Worm (Caenorhabditis elegans) whole organism, L4/young adult: ENCODE measurements around the gene str-236.

ENCODE experiments used
- W03F9.2 ChIP-seq: fragments of 150-350 bp; optimal IDR thresholded peaks from 2 replicates; lab custom pipeline; 2014; ENCODE audit warnings: missing biosample characterization, missing genetic modification characterization
- dao-5 ChIP-seq: sonication (generic microtip); optimal IDR thresholded peaks from 2 replicates; lab custom pipeline; 2016; ENCODE audit warnings: missing genotype, missing genetic modification characterization, moderate library complexity, missing compliant biosample characterization
- him-1 ChIP-seq: sonication (generic microtip); optimal IDR thresholded peaks from 2 replicates; lab custom pipeline; 2016; ENCODE audit warnings: missing genotype, missing genetic modification reagents, missing genetic modification characterization, missing compliant biosample characterization

str-236 gene

DNA sequence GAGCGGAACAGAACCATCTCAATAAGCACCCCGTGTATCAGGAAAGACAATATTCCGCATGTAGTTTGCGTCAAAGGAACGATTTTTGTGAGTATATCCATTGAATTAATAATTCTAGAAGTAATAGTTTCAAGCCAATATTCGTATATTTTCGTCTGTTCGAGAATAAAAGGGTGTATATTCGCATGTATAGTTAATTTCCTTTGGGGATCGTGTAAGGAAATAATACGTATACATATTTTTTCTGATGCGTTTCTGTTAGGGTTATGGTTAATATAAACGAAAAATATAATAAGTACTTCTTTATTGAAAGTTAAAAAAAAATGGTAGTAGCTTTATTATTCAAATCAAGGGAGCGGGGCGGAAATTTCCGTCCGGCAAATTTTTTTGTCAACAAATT lies at the start of gene str-236:
Gene str-236, minus strand, starts transcription at position 101 of the 400 bp plus-strand sequence.
- no peak for TF ChIP-seq dao-5 (tag; lab: Kevin White, UChicago)
- no peak for TF ChIP-seq W03F9.2
- no peak for TF ChIP-seq him-1 (tag; lab: Kevin White, UChicago)

DNA sequence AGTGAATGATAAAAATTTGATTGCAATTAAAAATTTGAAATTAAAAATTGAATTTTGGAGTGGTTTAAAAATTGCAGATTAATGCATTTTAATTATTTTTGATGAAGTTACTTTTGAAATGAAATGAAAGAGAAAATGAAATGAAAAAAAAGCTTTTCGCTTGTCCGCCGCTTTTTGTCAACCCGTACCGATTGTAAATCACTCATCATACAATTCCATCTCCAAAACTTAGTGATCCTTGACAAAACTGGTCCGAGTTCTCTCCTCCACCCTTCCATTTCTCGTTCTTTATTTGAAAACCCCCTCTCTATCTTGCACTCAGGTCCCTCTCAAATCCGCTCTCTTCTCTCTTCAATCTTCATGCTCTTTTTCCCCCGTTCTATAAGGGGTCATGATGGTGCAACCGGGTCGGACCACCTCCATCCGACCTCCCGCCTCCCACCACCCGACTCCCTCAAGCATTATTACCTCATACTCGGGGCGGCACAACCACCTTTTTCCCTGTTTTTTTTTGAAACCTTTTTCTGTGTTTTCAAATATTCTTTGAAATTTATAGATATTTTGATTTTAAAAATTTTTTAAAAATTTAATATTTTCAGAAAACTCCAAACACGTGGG lies 49.3 kb upstream of the str-236 start:
- TF ChIP-seq him-1 (tag; lab: Kevin White, UChicago) (no peak), W03F9.2 (no peak), dao-5 (tag; lab: Kevin White, UChicago) (no peak)

ce11 chrV:1575493-1576084 lies 47.7 kb upstream of the str-236 start:
- no peak for TF ChIP-seq dao-5 (tag; lab: Kevin White, UChicago)
- TF ChIP-seq W03F9.2 = no peak
- no peak for TF ChIP-seq him-1 (tag; lab: Kevin White, UChicago)

DNA sequence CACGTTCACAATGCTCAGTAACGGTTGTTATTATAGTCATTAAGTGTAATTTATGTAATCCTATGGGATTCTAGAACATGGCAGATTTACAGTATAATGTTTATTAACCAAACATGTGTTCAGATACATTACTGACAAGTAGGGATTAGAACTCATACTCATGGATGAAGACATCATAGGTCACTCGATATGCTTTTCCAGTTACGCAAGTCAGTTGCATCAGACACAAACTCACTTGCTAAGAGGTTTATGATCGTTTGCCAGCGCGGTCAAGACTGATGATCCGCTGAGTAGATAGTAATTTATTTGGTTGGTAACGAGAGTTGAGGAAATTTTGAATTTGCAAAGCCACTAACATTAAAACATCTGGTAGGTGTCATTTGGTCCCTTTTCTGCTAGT lies 46.7 kb upstream of the str-236 start:
- TF ChIP-seq him-1 (tag; lab: Kevin White, UChicago) (no peak), dao-5 (tag; lab: Kevin White, UChicago) (no peak), W03F9.2 (no peak)

DNA sequence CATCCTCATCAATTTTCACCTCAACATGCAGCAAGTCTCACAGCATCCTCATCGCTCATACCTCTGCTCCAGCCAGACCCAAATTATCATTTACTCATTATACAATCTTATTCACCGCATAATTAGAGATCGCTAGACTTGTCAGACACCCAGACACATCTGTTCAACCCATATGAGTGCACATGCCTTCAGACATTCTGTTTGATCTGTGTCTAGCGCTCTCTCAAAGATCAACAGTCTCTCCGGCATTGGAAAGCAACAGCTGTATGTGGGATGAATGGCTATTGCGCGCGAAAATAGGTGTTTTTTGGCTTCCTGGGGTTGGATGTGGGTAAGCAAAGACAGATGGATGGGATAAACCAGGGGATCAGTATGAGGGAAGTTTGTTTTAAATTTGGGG lies 44.7 kb upstream of the str-236 start:
- TF ChIP-seq dao-5 (tag; lab: Kevin White, UChicago) = no peak

- TF ChIP-seq him-1 (tag; lab: Kevin White, UChicago) = no peak
- no peak for TF ChIP-seq dao-5 (tag; lab: Kevin White, UChicago)
- TF ChIP-seq W03F9.2 = no peak
These were observed 42.8 kb upstream of the str-236 start for ce11 chrV:1570679-1571078.

- TF ChIP-seq him-1 (tag; lab: Kevin White, UChicago) = no peak
These were observed 42.0 kb upstream of the str-236 start for ce11 chrV:1569750-1570419.

- TF ChIP-seq him-1 (tag; lab: Kevin White, UChicago) (no peak), dao-5 (tag; lab: Kevin White, UChicago) (no peak), W03F9.2 (no peak)
These were observed 38.9 kb upstream of the str-236 start, which contains the start of gene cdc-25.2 for ce11 chrV:1566776-1567175. Gene cdc-25.2, plus strand, starts transcription at chrV:1567076.

- TF ChIP-seq him-1 (tag; lab: Kevin White, UChicago) = no peak
- no peak for TF ChIP-seq W03F9.2
- no peak for TF ChIP-seq dao-5 (tag; lab: Kevin White, UChicago)
These were observed 30.2 kb upstream of the str-236 start for ce11 chrV:1558113-1558512.

ce11 chrV:1555072-1555471 lies 27.2 kb upstream of the str-236 start:
- TF ChIP-seq him-1 (tag; lab: Kevin White, UChicago) (no peak), dao-5 (tag; lab: Kevin White, UChicago) (no peak), W03F9.2 (no peak)

DNA sequence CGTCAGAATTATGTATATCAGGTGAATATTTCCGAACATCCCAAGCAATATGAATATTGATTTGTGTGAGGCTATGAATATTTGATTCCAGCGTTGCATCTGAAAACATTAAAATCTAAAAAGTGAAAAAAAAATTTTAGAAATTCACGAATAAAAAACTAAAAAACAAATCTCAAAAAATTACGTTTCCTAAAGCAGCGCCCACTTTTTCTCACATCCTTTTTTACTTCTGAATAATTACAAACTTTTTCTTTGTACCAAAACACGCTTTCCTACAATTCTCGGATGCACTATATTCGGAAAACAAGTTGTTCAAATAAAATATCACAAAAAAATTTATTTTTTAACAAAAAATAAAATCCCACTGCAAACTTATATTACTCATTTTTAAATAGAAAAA lies 25.1 kb upstream of the str-236 start, which contains the start of gene srsx-8:
Gene srsx-8, minus strand, starts transcription at position 101 of the 400 bp plus-strand sequence.
- TF ChIP-seq W03F9.2 (no peak), him-1 (tag; lab: Kevin White, UChicago) (no peak), dao-5 (tag; lab: Kevin White, UChicago) (no peak)

DNA sequence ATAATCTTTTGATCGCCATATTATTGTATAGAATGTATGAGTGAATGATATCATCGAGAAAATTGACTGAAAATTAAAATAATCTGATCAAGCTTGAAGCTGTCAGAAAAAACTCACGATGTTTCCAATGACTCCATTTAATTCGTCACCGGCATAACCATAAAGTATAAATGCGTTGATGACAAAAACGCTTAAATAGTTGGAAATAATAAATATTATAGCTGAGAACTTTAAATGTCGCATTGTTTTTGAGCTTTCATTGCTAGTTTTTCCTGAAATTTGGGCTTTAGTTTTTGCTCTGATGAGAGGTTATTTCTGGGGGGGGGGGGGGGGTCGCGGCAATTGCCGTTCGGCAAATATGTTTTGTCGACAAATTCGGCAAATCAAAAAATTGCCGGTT lies 23.3 kb upstream of the str-236 start:
- TF ChIP-seq him-1 (tag; lab: Kevin White, UChicago) = no peak
- TF ChIP-seq W03F9.2 = no peak
- TF ChIP-seq dao-5 (tag; lab: Kevin White, UChicago) = no peak

DNA sequence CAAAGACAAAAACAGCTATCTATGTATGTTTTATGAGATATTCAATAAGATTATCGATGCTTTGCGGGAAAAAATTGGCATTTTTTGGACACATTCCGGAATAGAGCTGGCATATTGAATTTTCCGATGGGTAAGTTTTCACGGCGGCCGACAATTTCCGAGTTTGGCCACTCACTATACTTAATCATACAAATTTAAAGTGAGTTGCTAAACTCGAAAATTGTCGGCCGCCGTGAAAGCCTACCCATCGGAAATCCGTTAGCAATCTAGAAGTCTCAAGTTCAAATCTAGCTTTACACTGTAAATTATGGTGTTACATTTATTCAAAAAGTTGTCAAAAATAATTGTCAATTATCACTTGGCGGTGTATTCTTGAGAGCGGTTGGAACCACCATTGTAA lies 22.8 kb upstream of the str-236 start:
- no peak for TF ChIP-seq him-1 (tag; lab: Kevin White, UChicago)

- TF ChIP-seq him-1 (tag; lab: Kevin White, UChicago) (no peak), W03F9.2 (no peak), dao-5 (tag; lab: Kevin White, UChicago) (no peak)
These were observed 20.0 kb upstream of the str-236 start, which contains the start of gene F52F10.2 for ce11 chrV:1547843-1548242. Gene F52F10.2, plus strand, starts transcription at chrV:1548143.
